Worm (Caenorhabditis elegans): ENCODE results near the gene B0222.1.

DNA sequence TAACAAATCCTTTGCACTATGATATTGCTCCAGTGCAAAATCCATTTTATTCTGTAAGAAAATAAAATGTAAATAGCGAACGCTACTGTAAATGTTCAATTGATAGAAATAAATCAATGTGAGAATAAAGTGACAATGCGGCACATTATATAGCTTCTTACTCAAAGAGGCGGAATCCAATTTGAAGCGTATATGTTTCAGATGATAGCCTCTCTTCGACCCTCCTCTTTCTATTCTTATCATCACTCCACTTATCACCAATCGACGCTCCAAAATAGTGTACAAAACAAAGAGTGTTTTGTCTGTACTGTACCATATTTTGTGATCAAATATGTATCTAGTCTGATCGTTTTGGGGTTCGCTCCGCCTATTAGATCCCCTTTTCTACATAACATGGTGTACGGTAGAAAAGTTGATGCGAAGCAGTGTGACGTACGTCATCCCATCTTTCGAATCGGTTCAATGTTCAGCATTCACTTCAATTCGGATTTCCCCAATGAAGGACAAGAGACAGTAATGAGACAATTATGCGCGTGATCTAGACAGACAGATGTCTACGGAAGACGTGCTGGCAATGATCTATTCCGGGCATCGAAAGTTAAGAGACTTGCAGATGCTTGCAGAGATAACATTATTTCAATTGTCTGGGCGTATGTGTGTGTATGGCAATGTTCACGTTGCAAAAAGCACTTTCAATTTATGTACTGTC is 12.9 kb downstream of the B0222.1 start, which contains the start of gene spl-2:
- TF ChIP-seq ama-1 (optimal IDR thresholded peaks at IDR 0.05) (no peak), nhr-237 (tag; optimal IDR thresholded peaks at IDR 0.05) (no peak), aly-2 (tag; optimal IDR thresholded peaks at IDR 0.05) (no peak), lin-39 (tag; optimal IDR thresholded peaks at IDR 0.05) (no peak), F16B12.6 (tag; optimal IDR thresholded peaks at IDR 0.05) (no peak), efl-1 (optimal IDR thresholded peaks at IDR 0.05) (no peak), efl-1 (GFP tag; optimal IDR thresholded peaks at IDR 0.05 in 1 of 2) (no peak), fos-1 (tag; optimal IDR thresholded peaks at IDR 0.05) (no peak), swsn-7 (tag; optimal IDR thresholded peaks at IDR 0.05) (no peak), sup-37 (GFP tag; optimal IDR thresholded peaks at IDR 0.05) (no peak)
